Fruit fly (Drosophila melanogaster): ENCODE measurements around the gene GlcAT-I.

Gene GlcAT-I

dm6 chrX:4116834-4117736, 13.9 kb upstream of the GlcAT-I start, which contains the start of the genes tyf and Tip60 (continued):
- TF ChIP-seq CG4617 (GFP tag; optimal IDR thresholded peaks at IDR 0.05; ENCODE audit: borderline replicate concordance), result peak; percentile 65
- TF ChIP-seq CG17385 (GFP tag; optimal IDR thresholded peaks at IDR 0.05), result no peak
- TF ChIP-seq CG12744 (GFP tag; optimal IDR thresholded peaks at IDR 0.05), result no peak
- no peak for TF ChIP-seq Ssrp (tag; optimal IDR thresholded peaks at IDR 0.05)
- TF ChIP-seq nmo (GFP tag; optimal IDR thresholded peaks at IDR 0.05), result peak; percentile 19
- TF ChIP-seq gcm2 (GFP tag; optimal IDR thresholded peaks at IDR 0.05), result no peak
- TF ChIP-seq Usf (GFP tag; optimal IDR thresholded peaks at IDR 0.05), result no peak
- no peak for TF ChIP-seq CrebB (tag; optimal IDR thresholded peaks at IDR 0.05)
- TF ChIP-seq croc (GFP tag; conservative IDR thresholded peaks at IDR 0.05), result no peak
- TF ChIP-seq CG30020 (tag; optimal IDR thresholded peaks at IDR 0.05), result no peak
- TF ChIP-seq Max (GFP tag; optimal IDR thresholded peaks at IDR 0.05), result no peak
- peak; percentile 30 for TF ChIP-seq nerfin-1 (tag; optimal IDR thresholded peaks at IDR 0.05)
- peak; percentile 51; the same call in 1 of the 2 replicates for TF ChIP-seq nerfin-2 (GFP tag; IDR thresholded peaks at IDR 0.05; ENCODE audit: partially characterized antibody)
- TF ChIP-seq Dip2 (GFP tag; IDR thresholded peaks at IDR 0.05), result no peak
- no peak for TF ChIP-seq ase (GFP tag; IDR thresholded peaks at IDR 0.05)
- TF ChIP-seq zen (tag; optimal IDR thresholded peaks at IDR 0.05), result peak; percentile 42
- TF ChIP-seq CG14050 (GFP tag; IDR thresholded peaks at IDR 0.05), result no peak
- peak; percentile 65 for TF ChIP-seq BEAF-32 (GFP tag; optimal IDR thresholded peaks at IDR 0.05)
- no peak for TF ChIP-seq CG2678 (tag; optimal IDR thresholded peaks at IDR 0.05)
- no peak for TF ChIP-seq tll (GFP tag; optimal IDR thresholded peaks at IDR 0.05)
- no peak for TF ChIP-seq CG1792 (GFP tag; optimal IDR thresholded peaks at IDR 0.05)
- no peak for TF ChIP-seq eve (GFP tag; optimal IDR thresholded peaks at IDR 0.05)
- no peak for TF ChIP-seq CG8388 (GFP tag; optimal IDR thresholded peaks at IDR 0.05)
- no peak for TF ChIP-seq eyg (GFP tag; optimal IDR thresholded peaks at IDR 0.05)
- peak; percentile 41; the same call in 1 of the 2 replicates for TF ChIP-seq sob (GFP tag; IDR thresholded peaks at IDR 0.05)
- TF ChIP-seq Rfx (GFP tag; IDR thresholded peaks at IDR 0.05), result peak; percentile 61
- peak; percentile 37; the same call in 2 of the 3 replicates for TF ChIP-seq Doc3 (GFP tag; IDR thresholded peaks at IDR 0.05; ENCODE audit: partially characterized antibody)
- TF ChIP-seq Gsc (GFP tag; IDR thresholded peaks at IDR 0.05), result no peak
- TF ChIP-seq Hsf (GFP tag; optimal IDR thresholded peaks at IDR 0.05), result peak; percentile 2
- TF ChIP-seq sug (tag; optimal IDR thresholded peaks at IDR 0.05), result no peak
- no peak for TF ChIP-seq CG5180 (GFP tag; optimal IDR thresholded peaks at IDR 0.05)
- TF ChIP-seq CG7786 (GFP tag; optimal IDR thresholded peaks at IDR 0.05), result peak; percentile 40
- TF ChIP-seq wek (GFP tag; optimal IDR thresholded peaks at IDR 0.05), result no peak
- TF ChIP-seq al (GFP tag; IDR thresholded peaks at IDR 0.05), result no peak
- TF ChIP-seq chm (GFP tag; IDR thresholded peaks at IDR 0.05), result 0 out of 2 replicates have a peak, but pooled peaks have one; percentile 22
- no peak for TF ChIP-seq CG16779 (GFP tag; IDR thresholded peaks at IDR 0.05)
- TF ChIP-seq CG7271 (tag; optimal IDR thresholded peaks at IDR 0.05), result no peak
- TF ChIP-seq CG14860 (GFP tag; IDR thresholded peaks at IDR 0.05; ENCODE audit: partially characterized antibody), result peak; percentile 38; the same call in 1 of the 3 replicates
- TF ChIP-seq HLH4C (GFP tag; IDR thresholded peaks at IDR 0.05; ENCODE audit: partially characterized antibody), result peak; percentile 67
- TF ChIP-seq CG2129 (GFP tag; IDR thresholded peaks at IDR 0.05; ENCODE audit: partially characterized antibody), result no peak; the same call in 1 of the 2 replicates
- TF ChIP-seq CG30403 (GFP tag; optimal IDR thresholded peaks at IDR 0.05), result no peak
- no peak for TF ChIP-seq CG12942 (GFP tag; optimal IDR thresholded peaks at IDR 0.05)
- no peak for TF ChIP-seq CG3281 (GFP tag; optimal IDR thresholded peaks at IDR 0.05)
- TF ChIP-seq sd (tag; optimal IDR thresholded peaks at IDR 0.05), result no peak
- TF ChIP-seq CG32772 (GFP tag; IDR thresholded peaks at IDR 0.05), result peak; percentile 51; the same call in 1 of the 2 replicates
- no peak for TF ChIP-seq MTF-1 (GFP tag; optimal IDR thresholded peaks at IDR 0.05; ENCODE audit: borderline replicate concordance)
- no peak for TF ChIP-seq Hr3 (GFP tag; optimal IDR thresholded peaks at IDR 0.05)
- TF ChIP-seq CG11085 (GFP tag; IDR thresholded peaks at IDR 0.05), result no peak
